Fruit fly (Drosophila melanogaster) whole organism, pupa: ENCODE data around the gene nenya.

Experiments used
- CG10348 ChIP-seq: fragments of 200-800 bp; sonication (Bioruptor generic); IDR thresholded peaks from 2 replicates; pipeline ENCODE4 v1.3.6; 2022; ENCODE audit warnings: missing biosample characterization, missing genetic modification characterization
- CG12605 ChIP-seq: fragments of 200-800 bp; sonication (Bioruptor generic); IDR thresholded peaks from 2 replicates; pipeline ENCODE4 v1.3.6; 2022; ENCODE audit warnings: missing biosample characterization, missing genetic modification characterization
- CG13204 ChIP-seq: fragments of 200-800 bp; sonication (Bioruptor generic); optimal IDR thresholded peaks from 2 replicates; lab custom pipeline; 2018; ENCODE audit warnings: missing biosample characterization, mild to moderate bottlenecking, missing genetic modification characterization, moderate library complexity
- CG14655 ChIP-seq: fragments of 200-800 bp; sonication (Bioruptor generic); optimal IDR thresholded peaks from 3 replicates; lab custom pipeline; 2017; ENCODE audit warnings: mild to moderate bottlenecking, missing biosample characterization, missing genetic modification reagents, missing genetic modification characterization
- CG32121 ChIP-seq: fragments of 200-800 bp; sonication (Bioruptor generic); IDR thresholded peaks from 2 replicates; pipeline ENCODE4 v1.3.6; 2022; ENCODE audit warnings: missing biosample characterization, missing genetic modification characterization
- CG4496 ChIP-seq: fragments of 200-800 bp; sonication (Bioruptor generic); IDR thresholded peaks from 3 replicates; pipeline ENCODE4 v1.3.6; 2022; ENCODE audit warnings: missing biosample characterization, missing genetic modification characterization
- CG9948 ChIP-seq: fragments of 200-800 bp; sonication (Bioruptor generic); optimal IDR thresholded peaks from 2 replicates; lab custom pipeline; 2018; ENCODE audit warnings: missing biosample characterization, mild to moderate bottlenecking, missing genetic modification characterization, moderate library complexity
- D1 ChIP-seq: fragments of 200-800 bp; sonication (Bioruptor generic); optimal IDR thresholded peaks from 2 replicates; lab custom pipeline; 2018; ENCODE audit warnings: missing biosample characterization, mild to moderate bottlenecking, missing genetic modification characterization, moderate library complexity
- EcR ChIP-seq: fragments of 200-800 bp; sonication (Bioruptor generic); optimal IDR thresholded peaks from 3 replicates; lab custom pipeline; 2019; ENCODE audit warnings: missing biosample characterization, missing genetic modification characterization, mild to moderate bottlenecking, moderate library complexity, missing genetic modification reagents
- Ets98B ChIP-seq: fragments of 200-800 bp; sonication (Bioruptor generic); IDR thresholded peaks from 2 replicates; pipeline ENCODE4 v1.3.6; 2022; ENCODE audit warnings: missing biosample characterization, missing genetic modification characterization
- Pif1A ChIP-seq: fragments of 200-800 bp; sonication (Bioruptor generic); optimal IDR thresholded peaks from 3 replicates; lab custom pipeline; 2016; ENCODE audit warnings: missing biosample characterization, missing genetic modification characterization
- fd96Ca ChIP-seq: fragments of 200-800 bp; sonication (Bioruptor generic); IDR thresholded peaks from 3 replicates; pipeline ENCODE4 v1.3.6; 2022; ENCODE audit warnings: missing biosample characterization, missing genetic modification characterization
- gl ChIP-seq: fragments of 200-800 bp; sonication (Bioruptor generic); optimal IDR thresholded peaks from 2 replicates; lab custom pipeline; 2018; ENCODE audit warnings: missing biosample characterization, mild to moderate bottlenecking, missing genetic modification characterization
- rn ChIP-seq: fragments of 200-800 bp; sonication (Bioruptor generic); IDR thresholded peaks from 2 replicates; pipeline ENCODE4 v1.3.6; 2022; ENCODE audit warnings: missing biosample characterization, missing genetic modification characterization

DNA sequence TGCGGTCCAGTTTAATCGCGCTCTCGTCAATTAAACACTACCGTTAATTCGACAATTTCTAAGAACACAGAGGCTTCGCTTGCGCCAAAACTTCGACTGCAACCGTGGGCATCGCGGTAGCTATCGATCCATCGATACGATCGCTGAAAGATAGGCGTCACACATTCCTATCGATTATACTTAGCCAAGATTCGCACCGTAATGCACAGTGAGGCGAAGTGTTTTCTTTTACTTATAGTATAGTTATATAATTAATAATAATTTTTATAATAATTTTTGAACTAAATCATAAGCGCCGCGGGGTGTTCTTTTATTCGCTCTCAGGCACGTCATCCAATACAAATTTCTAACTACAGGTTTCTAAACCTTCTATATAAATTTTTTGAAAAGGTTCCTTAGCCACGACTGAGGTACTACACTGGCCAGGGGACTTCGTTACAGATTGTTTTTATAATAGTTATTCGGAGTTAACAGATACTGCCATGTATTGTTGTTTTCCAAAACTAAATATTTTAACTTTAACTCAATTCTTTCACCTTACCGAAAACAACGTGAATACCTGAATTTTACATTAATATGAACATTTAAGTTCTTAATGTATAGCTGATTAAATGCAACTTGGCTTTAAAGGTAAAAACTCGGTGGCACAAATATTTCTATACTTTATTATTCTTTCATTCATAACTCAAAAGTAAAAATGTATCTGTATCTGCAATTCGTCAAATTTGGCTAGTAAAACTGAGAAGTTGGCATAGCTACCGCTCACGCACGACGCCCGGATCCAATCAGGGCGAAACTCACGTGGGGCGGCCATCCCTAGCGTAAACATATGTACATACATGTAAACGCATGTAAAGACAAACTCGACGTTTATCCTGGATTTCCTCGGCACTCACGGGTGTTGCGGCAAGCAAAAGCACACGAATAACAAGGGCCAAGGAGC, 10.0 kb upstream of the nenya start, which contains the start of the genes NSD and BOD1:
- TF ChIP-seq fd96Ca (GFP tag; lab: Robert Waterston, UW) (peak; percentile 65; the same call in 2 of the 3 replicates), CG14655 (GFP tag; lab: Kevin White, UChicago) (no peak), rn (no peak), CG10348 (GFP tag; lab: Robert Waterston, UW) (no peak), EcR (GFP tag; lab: Kevin White, UChicago) (no peak), CG32121 (no peak), CG4496 (GFP tag; lab: Robert Waterston, UW) (peak; percentile 46; the same call in 2 of the 3 replicates), Pif1A (no peak), CG12605 (no peak), Ets98B (GFP tag; lab: Robert Waterston, UW) (peak; percentile 54), gl (tag; lab: Kevin White, UChicago) (no peak), CG9948 (peak; percentile 4), D1 (tag; lab: Kevin White, UChicago) (no peak), CG13204 (GFP tag; lab: Kevin White, UChicago) (no peak)
